Worm (Caenorhabditis elegans): ENCODE measurements around the gene col-170.

The col-170 gene

ce11 chrX:6331409-6331808 is at the start of gene col-170:
TSS of gene col-170 (plus strand) at chrX:6331709.
- no peak for TF ChIP-seq nhr-77 (tag; optimal IDR thresholded peaks at IDR 0.05)
- TF ChIP-seq fkh-10 (GFP tag; optimal IDR thresholded peaks at IDR 0.05): no peak
- no peak for TF ChIP-seq ztf-4 (tag; optimal IDR thresholded peaks at IDR 0.05)
- TF ChIP-seq pha-4 (tag; optimal IDR thresholded peaks at IDR 0.05): no peak
- TF ChIP-seq fkh-2 (tag; optimal IDR thresholded peaks at IDR 0.05): no peak
- TF ChIP-seq zag-1 (tag; optimal IDR thresholded peaks at IDR 0.05): no peak
- TF ChIP-seq mml-1 (tag; optimal IDR thresholded peaks at IDR 0.05): no peak
- no peak for TF ChIP-seq lin-39 (tag; optimal IDR thresholded peaks at IDR 0.05)
- TF ChIP-seq eor-1 (tag; optimal IDR thresholded peaks at IDR 0.05): no peak
- TF ChIP-seq fos-1 (tag; optimal IDR thresholded peaks at IDR 0.05): no peak
- no peak for TF ChIP-seq sea-2 (GFP tag; optimal IDR thresholded peaks at IDR 0.05)
- TF ChIP-seq hmg-11 (tag; optimal IDR thresholded peaks at IDR 0.05): no peak
- no peak for TF ChIP-seq pqm-1 (tag; optimal IDR thresholded peaks at IDR 0.05)
- no peak for TF ChIP-seq ceh-16 (tag; optimal IDR thresholded peaks at IDR 0.05)
- no peak for TF ChIP-seq nhr-67 (tag; optimal IDR thresholded peaks at IDR 0.05)
- no peak for TF ChIP-seq nhr-43 (tag; optimal IDR thresholded peaks at IDR 0.05; ENCODE audit: poor library complexity, severe bottlenecking)
- TF ChIP-seq elt-1 (tag; optimal IDR thresholded peaks at IDR 0.05): no peak
- no peak for TF ChIP-seq nhr-23 (tag; optimal IDR thresholded peaks at IDR 0.05)

- TF ChIP-seq ZK546.5 (tag; optimal IDR thresholded peaks at IDR 0.05) (no peak), nhr-43 (tag; optimal IDR thresholded peaks at IDR 0.05; ENCODE audit: poor library complexity, severe bottlenecking) (peak; percentile 56), ztf-4 (tag; optimal IDR thresholded peaks at IDR 0.05) (no peak), nhr-28 (tag; optimal IDR thresholded peaks at IDR 0.05) (no peak), nhr-12 (tag; optimal IDR thresholded peaks at IDR 0.05) (no peak), snpc-4 (tag; optimal IDR thresholded peaks at IDR 0.05) (no peak), lin-15B (tag; optimal IDR thresholded peaks at IDR 0.05) (no peak), nhr-77 (tag; optimal IDR thresholded peaks at IDR 0.05) (no peak), hmg-11 (tag; optimal IDR thresholded peaks at IDR 0.05) (peak; percentile 0), lin-39 (tag; optimal IDR thresholded peaks at IDR 0.05) (no peak), nhr-23 (tag; optimal IDR thresholded peaks at IDR 0.05) (peak; percentile 12), nhr-25 (tag; optimal IDR thresholded peaks at IDR 0.05) (peak; percentile 49), nhr-11 (tag; optimal IDR thresholded peaks at IDR 0.05) (no peak), elt-2 (tag; optimal IDR thresholded peaks at IDR 0.05) (peak; percentile 24), tbx-2 (tag; optimal IDR thresholded peaks at IDR 0.05) (peak; percentile 31)
Measured at ce11 chrX:6286154-6286553, 45.4 kb upstream of the col-170 start.

DNA sequence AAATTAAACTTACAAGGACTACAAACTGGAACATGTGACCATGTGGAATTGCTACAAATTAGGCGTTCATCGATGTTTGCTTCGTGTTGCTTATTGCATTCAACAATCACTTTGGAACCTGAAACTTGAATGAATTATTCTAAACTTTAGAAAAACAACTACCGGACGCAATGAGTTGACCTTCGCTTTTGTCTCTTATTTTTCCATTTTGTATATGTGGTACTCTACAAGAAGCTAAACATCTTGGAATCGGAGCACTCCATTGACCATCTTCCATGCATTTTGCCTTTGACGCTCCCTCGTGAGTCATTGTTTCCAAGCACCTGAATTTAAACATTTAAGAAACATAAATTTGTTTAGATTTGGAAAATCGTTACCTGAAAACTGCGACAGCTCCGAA is 42.5 kb upstream of the col-170 start:
- no peak for TF ChIP-seq sea-2 (GFP tag; optimal IDR thresholded peaks at IDR 0.05)
- no peak for TF ChIP-seq fos-1 (tag; optimal IDR thresholded peaks at IDR 0.05)
- TF ChIP-seq nhr-25 (tag; optimal IDR thresholded peaks at IDR 0.05): no peak
- no peak for TF ChIP-seq nhr-77 (tag; optimal IDR thresholded peaks at IDR 0.05)
- TF ChIP-seq nhr-76 (tag; optimal IDR thresholded peaks at IDR 0.05): no peak

- TF ChIP-seq unc-62 (GFP tag; optimal IDR thresholded peaks at IDR 0.05) (no peak), ceh-9 (tag; optimal IDR thresholded peaks at IDR 0.05) (no peak), lin-39 (tag; optimal IDR thresholded peaks at IDR 0.05) (no peak), nhr-11 (tag; optimal IDR thresholded peaks at IDR 0.05) (no peak), egl-5 (tag; optimal IDR thresholded peaks at IDR 0.05) (no peak), ztf-11 (tag; optimal IDR thresholded peaks at IDR 0.05) (no peak), mml-1 (tag; optimal IDR thresholded peaks at IDR 0.05) (no peak), nhr-28 (tag; optimal IDR thresholded peaks at IDR 0.05) (no peak), snpc-4 (tag; optimal IDR thresholded peaks at IDR 0.05) (no peak), ceh-16 (tag; optimal IDR thresholded peaks at IDR 0.05) (no peak), ceh-28 (tag; optimal IDR thresholded peaks at IDR 0.05) (no peak), nhr-43 (tag; optimal IDR thresholded peaks at IDR 0.05; ENCODE audit: poor library complexity, severe bottlenecking) (no peak), eor-1 (tag; optimal IDR thresholded peaks at IDR 0.05) (no peak), ceh-82 (tag; optimal IDR thresholded peaks at IDR 0.05) (no peak), ztf-4 (tag; optimal IDR thresholded peaks at IDR 0.05) (no peak), fkh-2 (tag; optimal IDR thresholded peaks at IDR 0.05) (no peak), nfya-1 (tag; optimal IDR thresholded peaks at IDR 0.05; ENCODE audit: insufficient read depth) (no peak), fos-1 (tag; optimal IDR thresholded peaks at IDR 0.05) (no peak), lsy-12 (tag; optimal IDR thresholded peaks at IDR 0.05) (no peak)
Measured at ce11 chrX:6291632-6292031, 39.9 kb upstream of the col-170 start, which contains the start of gene lev-9. TSS of gene lev-9 (minus strand) at chrX:6291732.
